Fruit fly (Drosophila melanogaster) Kc167 (cell line): ENCODE data around the gene CG44088.

Experiments
- Myc ChIP-seq: fragments of >200 bp; optimal IDR thresholded peaks from 2 replicates; lab custom pipeline; 2017; ENCODE audit warnings: missing external identifiers
- Sin3A ChIP-seq: fragments of >200 bp; optimal IDR thresholded peaks from 2 replicates; lab custom pipeline; 2018; ENCODE audit warnings: missing external identifiers
- h ChIP-seq: fragments of >200 bp; optimal IDR thresholded peaks from 3 replicates; lab custom pipeline; 2018; ENCODE audit warnings: missing external identifiers
- psq ChIP-seq: fragments of >200 bp; optimal IDR thresholded peaks from 2 replicates; lab custom pipeline; 2017; ENCODE audit warnings: missing external identifiers
- ttk ChIP-seq: sonication (Bioruptor generic); optimal IDR thresholded peaks from 2 replicates; lab custom pipeline; 2017; ENCODE audit warnings: missing external identifiers

- TF ChIP-seq h (lab: Kevin White, UChicago), result no peak
- no peak for TF ChIP-seq Myc (lab: Kevin White, UChicago)
- no peak for TF ChIP-seq psq (lab: Kevin White, UChicago)
- TF ChIP-seq ttk, result no peak
- no peak for TF ChIP-seq Sin3A (lab: Kevin White, UChicago)
Observed at dm6 chr3R:4731006-4731405, 43.8 kb downstream of the CG44088 start.
